Fruit fly (Drosophila melanogaster) whole organism, adult: ENCODE results near the gene Papst2.

Experiments
- CG11617 ChIP-seq: fragments of 200-800 bp; sonication (Bioruptor generic); optimal IDR thresholded peaks from 2 replicates; lab custom pipeline; 2017; ENCODE audit warnings: mild to moderate bottlenecking, missing biosample characterization, missing genetic modification reagents, missing genetic modification characterization
- CG12768 ChIP-seq: fragments of 200-800 bp; sonication (Bioruptor generic); optimal IDR thresholded peaks from 2 replicates; lab custom pipeline; 2017; ENCODE audit warnings: missing biosample characterization, missing genetic modification characterization, mild to moderate bottlenecking, moderate library complexity, missing genetic modification reagents
- CG14711 ChIP-seq: fragments of 200-800 bp; sonication (Bioruptor generic); optimal IDR thresholded peaks from 2 replicates; lab custom pipeline; 2018; ENCODE audit warnings: missing biosample characterization, mild to moderate bottlenecking, missing genetic modification characterization, moderate library complexity
- CG1620 ChIP-seq: fragments of 200-800 bp; sonication (Bioruptor generic); optimal IDR thresholded peaks from 2 replicates; lab custom pipeline; 2016; ENCODE audit warnings: missing biosample characterization, missing genetic modification characterization
- CG33017 ChIP-seq: fragments of 200-800 bp; sonication (Bioruptor generic); optimal IDR thresholded peaks from 2 replicates; lab custom pipeline; 2018; ENCODE audit warnings: missing biosample characterization, mild to moderate bottlenecking, missing genetic modification characterization, moderate library complexity
- CG5204 ChIP-seq: fragments of 200-800 bp; sonication (Bioruptor generic); optimal IDR thresholded peaks from 2 replicates; lab custom pipeline; 2016; ENCODE audit warnings: missing biosample characterization, missing genetic modification characterization
- CG7045 ChIP-seq: fragments of 200-800 bp; sonication (Bioruptor generic); optimal IDR thresholded peaks from 2 replicates; lab custom pipeline; 2017; ENCODE audit warnings: missing biosample characterization, mild to moderate bottlenecking, missing genetic modification characterization
- CG7101 ChIP-seq: fragments of 200-800 bp; sonication (Bioruptor generic); optimal IDR thresholded peaks from 2 replicates; lab custom pipeline; 2018; ENCODE audit warnings: missing biosample characterization, mild to moderate bottlenecking, missing genetic modification characterization, moderate library complexity
- Clk ChIP-seq: fragments of 200-800 bp; sonication (Bioruptor generic); optimal IDR thresholded peaks from 2 replicates; lab custom pipeline; 2017; ENCODE audit warnings: missing biosample characterization, missing genetic modification characterization
- Crg-1 ChIP-seq: fragments of 200-800 bp; sonication (Bioruptor generic); optimal IDR thresholded peaks from 2 replicates; lab custom pipeline; 2016; ENCODE audit warnings: missing biosample characterization, missing genetic modification characterization
- Hr96 ChIP-seq: fragments of 200-800 bp; sonication (Bioruptor generic); optimal IDR thresholded peaks from 2 replicates; lab custom pipeline; 2016; ENCODE audit warnings: missing biosample characterization, missing genetic modification characterization
- Mnt ChIP-seq: fragments of 200-800 bp; sonication (Bioruptor generic); optimal IDR thresholded peaks from 2 replicates; lab custom pipeline; 2016; ENCODE audit warnings: missing biosample characterization, mild to moderate bottlenecking, missing genetic modification characterization
- bab1 ChIP-seq: fragments of 200-800 bp; sonication (Bioruptor generic); optimal IDR thresholded peaks from 3 replicates; lab custom pipeline; 2019; ENCODE audit warnings: missing biosample characterization, mild to moderate bottlenecking, missing genetic modification characterization, moderate library complexity
- cic ChIP-seq: fragments of 200-800 bp; sonication (Bioruptor generic); optimal IDR thresholded peaks from 2 replicates; lab custom pipeline; 2017; ENCODE audit warnings: missing biosample characterization, mild to moderate bottlenecking, missing genetic modification characterization, moderate library complexity
- cnc ChIP-seq, 2 experiments: fragments of >200 bp; optimal IDR thresholded peaks; 2 replicates each; lab custom pipeline; 2017
- kay ChIP-seq: fragments of 200-800 bp; sonication (Bioruptor generic); peaks from one replicate; lab custom pipeline; 2016; ENCODE audit warnings: missing biosample characterization, missing genetic modification characterization, borderline replicate concordance
- ovo ChIP-seq: fragments of 200-800 bp; sonication (Bioruptor generic); optimal IDR thresholded peaks from 2 replicates; lab custom pipeline; 2016; ENCODE audit warnings: missing biosample characterization, missing genetic modification characterization
- pad ChIP-seq: fragments of 200-800 bp; sonication (Bioruptor generic); optimal IDR thresholded peaks from 3 replicates; lab custom pipeline; 2017; ENCODE audit warnings: missing biosample characterization, missing genetic modification characterization, mild to moderate bottlenecking, moderate library complexity, missing genetic modification reagents
- tj ChIP-seq: fragments of 200-800 bp; sonication (Bioruptor generic); optimal IDR thresholded peaks from 3 replicates; lab custom pipeline; 2017; ENCODE audit warnings: missing biosample characterization, mild to moderate bottlenecking, missing genetic modification characterization, moderate library complexity
- toe ChIP-seq: fragments of 200-800 bp; sonication (Bioruptor generic); optimal IDR thresholded peaks from 2 replicates; lab custom pipeline; 2016; ENCODE audit warnings: missing biosample characterization, missing genetic modification characterization

Gene Papst2

dm6 chr3L:17027310-17027709 is 15.3 kb upstream of the Papst2 start, which contains the start of gene CG7730:
CG7730 (plus strand) TSS chr3L:17027515.
- TF ChIP-seq CG7045 (GFP tag; lab: Kevin White, UChicago), result no peak

dm6 chr3L:17031971-17032370 is 10.6 kb upstream of the Papst2 start, which contains the start of gene Ilp8:
Ilp8 (minus strand) TSS chr3L:17032080.
- no peak for TF ChIP-seq CG1620
- TF ChIP-seq kay (GFP tag; lab: Kevin White, UChicago), result no peak
- no peak for TF ChIP-seq CG5204 (GFP tag; lab: Kevin White, UChicago)
- TF ChIP-seq pad, result no peak
- TF ChIP-seq Crg-1 (GFP tag; lab: Kevin White, UChicago), result no peak
- TF ChIP-seq bab1 (GFP tag; lab: Kevin White, UChicago), result no peak
- no peak for TF ChIP-seq CG33017 (tag; lab: Kevin White, UChicago)
- no peak for TF ChIP-seq tj
- no peak for TF ChIP-seq cic (GFP tag; lab: Kevin White, UChicago)
- TF ChIP-seq CG12768, result no peak
- no peak for TF ChIP-seq CG11617 (GFP tag; lab: Kevin White, UChicago)
- no peak for TF ChIP-seq ovo (GFP tag; lab: Kevin White, UChicago)
- TF ChIP-seq Clk (GFP tag; lab: Kevin White, UChicago), result no peak
- TF ChIP-seq CG7045 (GFP tag; lab: Kevin White, UChicago), result no peak
- no peak for TF ChIP-seq CG14711 (tag; lab: Kevin White, UChicago)
- no peak for TF ChIP-seq CG7101 (tag; lab: Kevin White, UChicago)

- TF ChIP-seq CG33017 (tag; lab: Kevin White, UChicago) (no peak), Mnt (GFP tag; lab: Kevin White, UChicago) (no peak), Clk (GFP tag; lab: Kevin White, UChicago) (no peak), bab1 (GFP tag; lab: Kevin White, UChicago) (no peak), CG12768 (no peak), CG7045 (GFP tag; lab: Kevin White, UChicago) (no peak), cic (GFP tag; lab: Kevin White, UChicago) (no peak), Crg-1 (GFP tag; lab: Kevin White, UChicago) (no peak), CG7101 (tag; lab: Kevin White, UChicago) (no peak), kay (GFP tag; lab: Kevin White, UChicago) (no peak)
These were observed 9.3 kb upstream of the Papst2 start for dm6 chr3L:17033309-17033708.

dm6 chr3L:17035492-17035891 is 7.1 kb upstream of the Papst2 start, which contains the start of gene beg:
beg (plus strand) TSS chr3L:17035668.
- TF ChIP-seq bab1 (GFP tag; lab: Kevin White, UChicago), result no peak
- no peak for TF ChIP-seq CG11617 (GFP tag; lab: Kevin White, UChicago)
- TF ChIP-seq Clk (GFP tag; lab: Kevin White, UChicago), result no peak
- no peak for TF ChIP-seq Crg-1 (GFP tag; lab: Kevin White, UChicago)
- no peak for TF ChIP-seq CG5204 (GFP tag; lab: Kevin White, UChicago)
- no peak for TF ChIP-seq CG7101 (tag; lab: Kevin White, UChicago)
- no peak for TF ChIP-seq pad

- no peak for TF ChIP-seq kay (GFP tag; lab: Kevin White, UChicago)
- peak; percentile 8 for TF ChIP-seq Mnt (GFP tag; lab: Kevin White, UChicago)
- TF ChIP-seq CG5204 (GFP tag; lab: Kevin White, UChicago), result no peak
- TF ChIP-seq CG1620, result peak; percentile 8
- peak; percentile 29 for TF ChIP-seq CG11617 (GFP tag; lab: Kevin White, UChicago)
- TF ChIP-seq cic (GFP tag; lab: Kevin White, UChicago), result no peak
- TF ChIP-seq CG33017 (tag; lab: Kevin White, UChicago), result no peak
- no peak for TF ChIP-seq ovo (GFP tag; lab: Kevin White, UChicago)
- no peak for TF ChIP-seq CG12768
- TF ChIP-seq cnc (optimal IDR thresholded peaks at IDR 0.05; lab: Kevin White, UChicago), result no peak
- peak; percentile 68 for TF ChIP-seq Crg-1 (GFP tag; lab: Kevin White, UChicago)
- no peak for TF ChIP-seq pad
- no peak for TF ChIP-seq Hr96
- no peak for TF ChIP-seq Clk (GFP tag; lab: Kevin White, UChicago)
- peak; percentile 64 for TF ChIP-seq bab1 (GFP tag; lab: Kevin White, UChicago)
- peak; percentile 1 for TF ChIP-seq CG14711 (tag; lab: Kevin White, UChicago)
- no peak for TF ChIP-seq toe (GFP tag; lab: Kevin White, UChicago)
- TF ChIP-seq CG7045 (GFP tag; lab: Kevin White, UChicago), result no peak
- TF ChIP-seq tj, result no peak
- peak; percentile 39 for TF ChIP-seq CG7101 (tag; lab: Kevin White, UChicago)
These were observed 2.2 kb downstream of the Papst2 start, which contains the start of gene Pop5 for dm6 chr3L:17044799-17045198. Pop5 (minus strand) TSS chr3L:17045038.

dm6 chr3L:17045431-17046238 is 3.0 kb downstream of the Papst2 start, which contains the start of gene TpnC73F:
TpnC73F (plus strand) TSS chr3L:17046063.
- TF ChIP-seq Mnt (GFP tag; lab: Kevin White, UChicago) (no peak), CG5204 (GFP tag; lab: Kevin White, UChicago) (no peak), Hr96 (no peak), Clk (GFP tag; lab: Kevin White, UChicago) (no peak), CG12768 (no peak), toe (GFP tag; lab: Kevin White, UChicago) (no peak), Crg-1 (GFP tag; lab: Kevin White, UChicago) (no peak), CG11617 (GFP tag; lab: Kevin White, UChicago) (no peak), CG7045 (GFP tag; lab: Kevin White, UChicago) (no peak), ovo (GFP tag; lab: Kevin White, UChicago) (no peak), CG7101 (tag; lab: Kevin White, UChicago) (no peak), tj (no peak), CG33017 (tag; lab: Kevin White, UChicago) (no peak), CG1620 (no peak), cic (GFP tag; lab: Kevin White, UChicago) (no peak), CG14711 (tag; lab: Kevin White, UChicago) (no peak), kay (GFP tag; lab: Kevin White, UChicago) (no peak), cnc (optimal IDR thresholded peaks at IDR 0.05; lab: Kevin White, UChicago) (no peak)
